Fruit fly (Drosophila melanogaster): ENCODE data around the gene Fbp1.

- TF ChIP-seq Snoo (tag; optimal IDR thresholded peaks at IDR 0.05): no peak
- TF ChIP-seq Pif1A (GFP tag; optimal IDR thresholded peaks at IDR 0.05): no peak
- no peak for TF ChIP-seq CG9948 (tag; optimal IDR thresholded peaks at IDR 0.05)
- no peak for TF ChIP-seq CG34367 (tag; optimal IDR thresholded peaks at IDR 0.05)
- no peak for TF ChIP-seq CG32121 (GFP tag; IDR thresholded peaks at IDR 0.05)
- TF ChIP-seq CG14655 (GFP tag; optimal IDR thresholded peaks at IDR 0.05): no peak
- TF ChIP-seq Ets98B (GFP tag; IDR thresholded peaks at IDR 0.05): no peak
- no peak for TF ChIP-seq CG8159 (tag; optimal IDR thresholded peaks at IDR 0.05)
- no peak for TF ChIP-seq CG13204 (GFP tag; optimal IDR thresholded peaks at IDR 0.05)
- TF ChIP-seq D1 (tag; optimal IDR thresholded peaks at IDR 0.05): no peak
- no peak for TF ChIP-seq rn (GFP tag; IDR thresholded peaks at IDR 0.05)
- no peak for TF ChIP-seq CG17806 (tag; optimal IDR thresholded peaks at IDR 0.05)
- no peak for TF ChIP-seq CG15710 (tag; optimal IDR thresholded peaks at IDR 0.05)
- no peak for TF ChIP-seq CG10348 (GFP tag; IDR thresholded peaks at IDR 0.05)
Measured at dm6 chr3L:14109831-14110230, 12.0 kb upstream of the Fbp1 start.

Measured in whole organism, pupa.